Worm (Caenorhabditis elegans): ENCODE results near the gene R02F2.1.

DNA sequence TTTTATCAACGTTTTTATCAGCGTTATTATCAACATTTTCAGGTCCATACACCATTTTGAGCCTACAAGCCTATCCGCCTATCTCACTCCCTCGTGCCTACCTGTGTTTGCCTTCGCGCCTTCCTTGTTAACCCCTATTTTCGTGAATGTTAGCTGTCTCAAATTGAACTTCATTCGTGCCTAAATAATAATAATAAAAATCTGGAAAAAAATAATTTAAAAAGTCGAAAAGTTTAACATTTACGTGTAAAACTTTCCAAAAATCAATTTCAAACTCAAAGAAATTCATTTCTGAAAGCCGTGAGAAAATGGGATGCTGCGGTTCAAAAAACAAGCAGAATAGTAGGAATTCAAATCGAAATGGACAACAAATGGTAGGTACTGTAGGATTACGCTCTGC, 23.7 kb upstream of the R02F2.1 start, which contains the start of gene R02F2.10:
- no peak for TF ChIP-seq egl-27 (tag; optimal IDR thresholded peaks at IDR 0.05)
- TF ChIP-seq sptf-1 (tag; optimal IDR thresholded peaks at IDR 0.05): no peak
- TF ChIP-seq ztf-11 (tag; optimal IDR thresholded peaks at IDR 0.05): no peak
- TF ChIP-seq nhr-11 (tag; optimal IDR thresholded peaks at IDR 0.05): no peak
- no peak for TF ChIP-seq elt-3 (tag; optimal IDR thresholded peaks at IDR 0.05)
- TF ChIP-seq grh-1 (GFP tag; IDR thresholded peaks at IDR 0.05): no peak
- TF ChIP-seq ama-1 (optimal IDR thresholded peaks at IDR 0.05): no peak
- TF ChIP-seq aly-2 (tag; optimal IDR thresholded peaks at IDR 0.05): no peak
- no peak for TF ChIP-seq tlp-1 (tag; optimal IDR thresholded peaks at IDR 0.05)
- no peak for TF ChIP-seq jun-1 (tag; optimal IDR thresholded peaks at IDR 0.05)
- no peak for TF ChIP-seq fkh-10 (GFP tag; optimal IDR thresholded peaks at IDR 0.05)
- TF ChIP-seq ztf-4 (tag; optimal IDR thresholded peaks at IDR 0.05): no peak
- TF ChIP-seq fos-1 (tag; optimal IDR thresholded peaks at IDR 0.05): no peak
- TF ChIP-seq pag-3 (tag; optimal IDR thresholded peaks at IDR 0.05; ENCODE audit: borderline replicate concordance, insufficient read depth): no peak

Data from whole organism, L1 larva.